Worm (Caenorhabditis elegans): ENCODE results near the gene cest-2.2.

- TF ChIP-seq nhr-48 (tag; optimal IDR thresholded peaks at IDR 0.05) (no peak), dmd-8 (GFP tag; IDR thresholded peaks at IDR 0.05) (no peak), pha-4 (GFP tag; IDR thresholded peaks at IDR 0.05) (no peak), pha-4 (tag; optimal IDR thresholded peaks at IDR 0.05) (no peak), aly-2 (tag; optimal IDR thresholded peaks at IDR 0.05) (no peak), snpc-1.2 (GFP tag; IDR thresholded peaks at IDR 0.05) (no peak), fkh-10 (GFP tag; optimal IDR thresholded peaks at IDR 0.05) (no peak), mep-1 (tag; optimal IDR thresholded peaks at IDR 0.05) (no peak), nhr-6 (tag; optimal IDR thresholded peaks at IDR 0.05) (no peak)
Measured at ce11 chrV:14175216-14175615, at the start of gene cest-2.2.

All from whole organism, L4 larva.